Fruit fly (Drosophila melanogaster): ENCODE results near the gene Gyc76C.
"Not testable (repeated sequence)": the region's sequence is repeated elsewhere in the genome, so short reads cannot be mapped to it uniquely, and the experiment has no call there.

dm6 chr3L:19728694-19729093 lies 64.7 kb downstream of the Gyc76C start, which contains the start of gene CG42529:
- TF ChIP-seq scrt (GFP tag; optimal IDR thresholded peaks at IDR 0.05); shn (GFP tag; optimal IDR thresholded peaks at IDR 0.05); Sin3A (optimal IDR thresholded peaks at IDR 0.05); CG8478 (optimal IDR thresholded peaks at IDR 0.05); CrebB (tag; optimal IDR thresholded peaks at IDR 0.05); fu2 (GFP tag; optimal IDR thresholded peaks at IDR 0.05); Dad (GFP tag; optimal IDR thresholded peaks at IDR 0.05); hth (optimal IDR thresholded peaks at IDR 0.05); Dref (GFP tag; IDR thresholded peaks at IDR 0.05); Gsc (GFP tag; IDR thresholded peaks at IDR 0.05); Nf-YA (GFP tag; IDR thresholded peaks at IDR 0.05); CG10431 (GFP tag; optimal IDR thresholded peaks at IDR 0.05); Ravus (GFP tag; IDR thresholded peaks at IDR 0.05): not testable (repeated sequence)
